Worm (Caenorhabditis elegans) whole organism, L1 larva: ENCODE results near the gene ZC239.16.

ENCODE experiments used
- C04F5.9 ChIP-seq: sonication (generic microtip); optimal IDR thresholded peaks from 2 replicates; lab custom pipeline; 2016; ENCODE audit warnings: missing genetic modification characterization, missing compliant biosample characterization
- Y116A8C.19 ChIP-seq: sonication (generic microtip); optimal IDR thresholded peaks from 2 replicates; lab custom pipeline; 2016; ENCODE audit warnings: missing compliant biosample characterization, missing genetic modification characterization, borderline replicate concordance
- aha-1 ChIP-seq: fragments of 150-350 bp; optimal IDR thresholded peaks from 2 replicates; lab custom pipeline; 2014; ENCODE audit warnings: missing biosample characterization, missing genetic modification characterization
- alr-1 ChIP-seq: fragments of 200-800 bp; sonication (Bioruptor generic); optimal IDR thresholded peaks from 2 replicates; lab custom pipeline; 2018; ENCODE audit warnings: borderline replicate concordance, mild to moderate bottlenecking, missing genetic modification characterization, missing compliant biosample characterization
- ama-1 ChIP-seq: fragments of 150-350 bp; optimal IDR thresholded peaks from 2 replicates; lab custom pipeline; 2014
- ceh-63 ChIP-seq: fragments of 200-800 bp; sonication (Bioruptor generic); optimal IDR thresholded peaks from 2 replicates; lab custom pipeline; 2018; ENCODE audit warnings: mild to moderate bottlenecking, missing genetic modification characterization, missing compliant biosample characterization
- ceh-8 ChIP-seq: fragments of 200-800 bp; sonication (Bioruptor generic); optimal IDR thresholded peaks from 2 replicates; lab custom pipeline; 2018; ENCODE audit warnings: mild to moderate bottlenecking, missing genetic modification characterization, moderate library complexity, missing compliant biosample characterization
- ceh-82 ChIP-seq, 3 experiments: fragments of 150-350 bp in 1 of 3; sonication (generic microtip) in 2 of 3; optimal IDR thresholded peaks; 2 replicates each; lab custom pipeline; 2014 to 2017; ENCODE audit warnings: missing biosample characterization in 3 of 3, missing genetic modification characterization in 3 of 3
- dsc-1 ChIP-seq: sonication (generic microtip); optimal IDR thresholded peaks from 2 replicates; lab custom pipeline; 2016; ENCODE audit warnings: mild to moderate bottlenecking, missing genetic modification characterization, missing compliant biosample characterization
- elt-2 ChIP-seq: sonication (generic microtip); optimal IDR thresholded peaks from 2 replicates; lab custom pipeline; 2016; ENCODE audit warnings: missing genetic modification characterization, mild to moderate bottlenecking, inconsistent platforms, missing compliant biosample characterization, missing genetic modification reagents
- elt-3 ChIP-seq, 6 experiments: fragments of 150-350 bp in 1 of 6; sonication (generic microtip); optimal IDR thresholded peaks; 2 replicates each; lab custom pipeline; 2017 to 2018; ENCODE audit warnings: missing biosample characterization in 6 of 6, missing genetic modification characterization in 6 of 6, inconsistent platforms in 1 of 6
- ets-5 ChIP-seq: fragments of 200-800 bp; sonication (Bioruptor generic); IDR thresholded peaks from 2 replicates; pipeline ENCODE4 v1.3.6; 2022; ENCODE audit warnings: missing genetic modification characterization, missing compliant biosample characterization
- fkh-10 ChIP-seq: sonication (generic microtip); optimal IDR thresholded peaks from 2 replicates; lab custom pipeline; 2017; ENCODE audit warnings: missing biosample characterization, missing genetic modification reagents, missing genetic modification characterization
- fkh-8 ChIP-seq: sonication (generic microtip); optimal IDR thresholded peaks from 2 replicates; lab custom pipeline; 2016; ENCODE audit warnings: mild to moderate bottlenecking, missing genetic modification characterization, missing compliant biosample characterization
- grh-1 ChIP-seq: fragments of 200-800 bp; sonication (Bioruptor generic); IDR thresholded peaks from 2 replicates; pipeline ENCODE4 v1.3.6; 2022; ENCODE audit warnings: missing genetic modification reagents, missing genetic modification characterization, missing compliant biosample characterization
- hlh-4 ChIP-seq: sonication (generic microtip); optimal IDR thresholded peaks from 2 replicates; lab custom pipeline; 2016; ENCODE audit warnings: mild to moderate bottlenecking, missing genetic modification characterization, missing compliant biosample characterization
- hpl-2 ChIP-seq: fragments of 150-350 bp; optimal IDR thresholded peaks from 2 replicates; lab custom pipeline; 2014; ENCODE audit warnings: missing biosample characterization, missing genetic modification reagents, missing genetic modification characterization
- isw-1 ChIP-seq: fragments of 200-800 bp; sonication (Bioruptor generic); IDR thresholded peaks from 2 replicates; pipeline ENCODE4 v1.3.6; 2022; ENCODE audit warnings: missing genetic modification characterization, missing compliant biosample characterization
- jun-1 ChIP-seq: fragments of 150-350 bp; optimal IDR thresholded peaks from 2 replicates; lab custom pipeline; 2014; ENCODE audit warnings: missing biosample characterization, missing genetic modification reagents, missing genetic modification characterization
- lin-15B ChIP-seq: fragments of 150-350 bp; sonication (generic microtip); optimal IDR thresholded peaks from 3 replicates; lab custom pipeline; 2014; ENCODE audit warnings: missing biosample characterization, missing genetic modification characterization
- lin-35 ChIP-seq, 2 experiments: fragments of 150-350 bp; optimal IDR thresholded peaks; 2 replicates each; lab custom pipeline; 2014; ENCODE audit warnings: missing biosample characterization in 2 of 2, missing genetic modification characterization in 2 of 2, missing genetic modification reagents in 2 of 2
- lin-39 ChIP-seq: fragments of 150-350 bp; optimal IDR thresholded peaks from 2 replicates; lab custom pipeline; 2014; ENCODE audit warnings: missing biosample characterization, missing genetic modification reagents, missing genetic modification characterization
- lir-3 ChIP-seq: sonication (generic microtip); optimal IDR thresholded peaks from 2 replicates; lab custom pipeline; 2016; ENCODE audit warnings: mild to moderate bottlenecking, missing genetic modification characterization, moderate library complexity, missing compliant biosample characterization; ENCODE audit not compliant: poor library complexity
- lsy-2 ChIP-seq, 2 experiments: fragments of 150-350 bp; optimal IDR thresholded peaks; 2 replicates each; lab custom pipeline; 2014; ENCODE audit warnings: missing biosample characterization in 2 of 2, missing genetic modification characterization in 2 of 2
- mdl-1 ChIP-seq, 2 experiments: fragments of 150-350 bp; optimal IDR thresholded peaks; 2 replicates each; lab custom pipeline; 2014 to 2017; ENCODE audit warnings: missing biosample characterization in 2 of 2, missing genetic modification characterization in 2 of 2, inconsistent platforms in 1 of 2
- mef-2 ChIP-seq: fragments of 150-350 bp; optimal IDR thresholded peaks from 2 replicates; lab custom pipeline; 2014; ENCODE audit warnings: missing biosample characterization, missing genetic modification characterization
- mep-1 ChIP-seq: fragments of 150-350 bp; optimal IDR thresholded peaks from 2 replicates; lab custom pipeline; 2014; ENCODE audit warnings: missing biosample characterization, missing genetic modification characterization
- nhr-20 ChIP-seq: sonication (generic microtip); optimal IDR thresholded peaks from 2 replicates; lab custom pipeline; 2016; ENCODE audit warnings: mild to moderate bottlenecking, missing genetic modification characterization, missing compliant biosample characterization
- nhr-237 ChIP-seq: fragments of 150-350 bp; optimal IDR thresholded peaks from 2 replicates; lab custom pipeline; 2014; ENCODE audit warnings: missing biosample characterization, missing genetic modification characterization
- nhr-28 ChIP-seq: fragments of 150-350 bp; optimal IDR thresholded peaks from 2 replicates; lab custom pipeline; 2014; ENCODE audit warnings: missing biosample characterization, missing genetic modification characterization
- nhr-47 ChIP-seq: sonication (generic microtip); optimal IDR thresholded peaks from 2 replicates; lab custom pipeline; 2016; ENCODE audit warnings: mild to moderate bottlenecking, missing genetic modification characterization, moderate library complexity, missing compliant biosample characterization
- nhr-71 ChIP-seq: sonication (generic microtip); optimal IDR thresholded peaks from 2 replicates; lab custom pipeline; 2016; ENCODE audit warnings: mild to moderate bottlenecking, missing genetic modification characterization, moderate library complexity, missing compliant biosample characterization
- nhr-85 ChIP-seq: sonication (generic microtip); peaks from one replicate; lab custom pipeline; 2016; ENCODE audit warnings: missing genetic modification characterization, inconsistent platforms, missing compliant biosample characterization
- pax-3 ChIP-seq: fragments of 200-800 bp; sonication (Bioruptor generic); optimal IDR thresholded peaks from 2 replicates; lab custom pipeline; 2018; ENCODE audit warnings: mild to moderate bottlenecking, missing genetic modification characterization, moderate library complexity, missing compliant biosample characterization
- skn-1 ChIP-seq: fragments of 150-350 bp; optimal IDR thresholded peaks from 2 replicates; lab custom pipeline; 2014; ENCODE audit warnings: missing biosample characterization, missing genetic modification characterization
- snu-23 ChIP-seq: sonication (generic microtip); optimal IDR thresholded peaks from 2 replicates; lab custom pipeline; 2016; ENCODE audit warnings: missing genetic modification characterization, missing compliant biosample characterization
- sox-4 ChIP-seq: sonication (generic microtip); optimal IDR thresholded peaks from 2 replicates; lab custom pipeline; 2016; ENCODE audit warnings: missing genetic modification characterization, missing compliant biosample characterization
- sptf-1 ChIP-seq: fragments of 150-350 bp; optimal IDR thresholded peaks from 2 replicates; lab custom pipeline; 2014; ENCODE audit warnings: missing biosample characterization, missing genetic modification characterization
- sup-37 ChIP-seq: fragments of 200-800 bp; sonication (Bioruptor generic); optimal IDR thresholded peaks from 2 replicates; lab custom pipeline; 2018; ENCODE audit warnings: mild to moderate bottlenecking, missing genetic modification characterization, missing compliant biosample characterization
- tbx-2 ChIP-seq: sonication (generic microtip); optimal IDR thresholded peaks from 2 replicates; lab custom pipeline; 2016; ENCODE audit warnings: missing genetic modification characterization, missing compliant biosample characterization
- unc-30 ChIP-seq: sonication (generic microtip); optimal IDR thresholded peaks from 2 replicates; lab custom pipeline; 2017; ENCODE audit warnings: missing biosample characterization, missing genetic modification characterization
- unc-62 ChIP-seq: fragments of 150-350 bp; optimal IDR thresholded peaks from 2 replicates; lab custom pipeline; 2014; ENCODE audit warnings: missing biosample characterization, missing genetic modification reagents, missing genetic modification characterization
- unc-86 ChIP-seq: sonication (generic microtip); optimal IDR thresholded peaks from 2 replicates; lab custom pipeline; 2016; ENCODE audit warnings: missing genetic modification characterization, missing compliant biosample characterization
- unc-98 ChIP-seq: fragments of 200-800 bp; sonication (Bioruptor generic); IDR thresholded peaks from 2 replicates; pipeline ENCODE4 v1.3.6; 2022; ENCODE audit warnings: missing genetic modification characterization, missing compliant biosample characterization
- zip-4 ChIP-seq: fragments of 200-800 bp; sonication (Bioruptor generic); optimal IDR thresholded peaks from 2 replicates; lab custom pipeline; 2018; ENCODE audit warnings: mild to moderate bottlenecking, missing genetic modification characterization, moderate library complexity, missing compliant biosample characterization
- ztf-11 ChIP-seq, 2 experiments: sonication (generic microtip); optimal IDR thresholded peaks; 2 replicates each; lab custom pipeline; 2016 to 2017; ENCODE audit warnings: missing genetic modification characterization in 2 of 2, missing biosample characterization in 1 of 2, missing compliant biosample characterization in 1 of 2

ZC239.16 gene

ce11 chrII:3225200-3225599, at the start of gene ZC239.16:
ZC239.16 (minus strand) TSS chrII:3225319.
- TF ChIP-seq nhr-237 (tag; lab: Kevin White, UChicago) (no peak), elt-2 (tag; lab: Kevin White, UChicago) (peak; percentile 44)

ce11 chrII:3270598-3270997, 45.5 kb upstream of the ZC239.16 start:
- TF ChIP-seq hlh-4 (tag; lab: Kevin White, UChicago), result no peak
- TF ChIP-seq unc-86, result no peak
- TF ChIP-seq lin-35 (GFP tag; optimal IDR thresholded peaks at IDR 0.05; lab: Kevin White, UChicago), result no peak
- TF ChIP-seq fkh-10 (GFP tag; lab: Kevin White, UChicago), result no peak
- TF ChIP-seq sox-4 (tag; lab: Kevin White, UChicago), result no peak
- no peak for TF ChIP-seq lsy-2 (tag; optimal IDR thresholded peaks at IDR 0.05; lab: Kevin White, UChicago)
- no peak for TF ChIP-seq Y116A8C.19 (tag; lab: Kevin White, UChicago)
- peak; percentile 26 for TF ChIP-seq unc-30 (tag; lab: Kevin White, UChicago)
- TF ChIP-seq snu-23 (GFP tag; lab: Kevin White, UChicago), result no peak
- TF ChIP-seq ama-1 (lab: Kevin White, UChicago), result no peak
- no peak for TF ChIP-seq lin-39 (tag; lab: Kevin White, UChicago)
- no peak for TF ChIP-seq alr-1 (tag; lab: Kevin White, UChicago)
- TF ChIP-seq tbx-2 (tag; lab: Kevin White, UChicago), result no peak
- TF ChIP-seq mep-1 (tag; lab: Kevin White, UChicago), result peak; percentile 9
- no peak for TF ChIP-seq nhr-28 (tag; lab: Kevin White, UChicago)
- no peak for TF ChIP-seq nhr-47 (tag; lab: Kevin White, UChicago)
- no peak for TF ChIP-seq C04F5.9 (tag; lab: Kevin White, UChicago)
- TF ChIP-seq ceh-8, result no peak
- TF ChIP-seq ets-5 (GFP tag; lab: Robert Waterston, UW), result no peak
- no peak for TF ChIP-seq unc-62 (GFP tag; lab: Kevin White, UChicago)
- TF ChIP-seq jun-1 (tag; lab: Kevin White, UChicago), result no peak
- no peak for TF ChIP-seq mef-2 (tag; lab: Kevin White, UChicago)
- TF ChIP-seq lin-15B (tag; lab: Kevin White, UChicago), result no peak
- no peak for TF ChIP-seq hpl-2 (GFP tag; lab: Kevin White, UChicago)
- no peak for TF ChIP-seq pax-3
- TF ChIP-seq fkh-8 (tag; lab: Kevin White, UChicago), result peak; percentile 4
- no peak for TF ChIP-seq isw-1 (GFP tag; lab: Robert Waterston, UW)
- peak; percentile 27 for TF ChIP-seq nhr-71
- TF ChIP-seq nhr-20 (tag; lab: Kevin White, UChicago), result no peak
- no peak for TF ChIP-seq ceh-82 (tag; optimal IDR thresholded peaks at IDR 0.05; lab: Kevin White, UChicago)
- TF ChIP-seq grh-1, result no peak
- TF ChIP-seq zip-4 (GFP tag; lab: Kevin White, UChicago), result no peak
- no peak for TF ChIP-seq sptf-1 (tag; lab: Kevin White, UChicago)
- no peak for TF ChIP-seq unc-98
- TF ChIP-seq dsc-1, result peak; percentile 59
- TF ChIP-seq ceh-63 (GFP tag; lab: Kevin White, UChicago), result no peak
- no peak for TF ChIP-seq skn-1 (tag; lab: Kevin White, UChicago)
- no peak for TF ChIP-seq mdl-1 (tag; optimal IDR thresholded peaks at IDR 0.05; lab: Kevin White, UChicago)
- no peak for TF ChIP-seq elt-3 (tag; optimal IDR thresholded peaks at IDR 0.05; lab: Kevin White, UChicago)
- no peak for TF ChIP-seq sup-37 (GFP tag; lab: Kevin White, UChicago)
- TF ChIP-seq ztf-11 (tag; optimal IDR thresholded peaks at IDR 0.05; lab: Kevin White, UChicago), result no peak
- no peak for TF ChIP-seq nhr-85
- TF ChIP-seq lir-3 (tag; lab: Kevin White, UChicago), result no peak
- no peak for TF ChIP-seq aha-1
